Fruit fly (Drosophila melanogaster): ENCODE data around the gene Pus7.

Pus7 gene

DNA sequence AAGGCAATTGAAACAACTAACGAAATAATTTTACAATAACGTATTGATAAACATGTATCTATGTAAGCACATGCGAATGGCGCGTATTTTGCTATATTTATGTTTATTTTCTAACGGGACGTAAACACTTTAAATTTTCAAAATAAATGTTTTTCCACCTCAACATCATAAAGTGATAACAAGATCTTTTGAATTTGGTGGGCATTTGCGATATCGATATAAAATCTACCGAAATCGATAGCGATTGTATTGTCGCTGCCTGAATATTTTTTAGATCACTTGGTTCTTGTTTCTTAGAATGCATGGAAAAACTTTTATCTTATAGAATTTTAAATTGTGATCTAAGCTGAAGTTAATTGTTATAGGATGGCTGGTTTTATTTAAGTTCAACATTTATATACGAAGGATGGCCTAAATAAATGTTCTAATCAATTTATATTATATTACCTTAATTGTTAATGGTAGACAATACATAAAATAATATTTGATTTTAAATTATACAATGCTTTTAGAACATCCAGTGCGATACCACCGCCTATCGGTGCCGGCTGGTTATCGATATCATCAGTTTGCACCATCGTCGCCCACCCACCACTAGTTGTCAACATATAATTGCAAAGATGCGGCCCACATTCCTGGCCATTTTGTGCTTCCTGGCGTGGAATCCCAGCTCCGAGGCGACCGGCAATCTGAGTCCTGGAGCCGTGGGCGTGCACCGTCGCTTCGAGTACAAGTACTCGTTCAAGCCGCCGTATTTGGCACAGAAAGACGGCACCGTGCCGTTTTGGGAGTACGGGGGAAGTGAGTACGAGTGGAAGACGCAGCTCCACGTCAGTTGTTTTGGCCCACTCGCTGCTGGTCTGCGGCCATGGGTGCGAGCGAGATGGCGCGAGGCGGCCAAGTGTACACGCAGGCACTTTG, 24.8 kb downstream of the Pus7 start, which contains the start of gene ergic53 (continued):
- TF ChIP-seq gcm2 (GFP tag; optimal IDR thresholded peaks at IDR 0.05) (no peak), Hr51 (GFP tag; optimal IDR thresholded peaks at IDR 0.05) (no peak), sd (tag; optimal IDR thresholded peaks at IDR 0.05) (peak; percentile 100), onecut (GFP tag; IDR thresholded peaks at IDR 0.05) (no peak), da (GFP tag; optimal IDR thresholded peaks at IDR 0.05) (no peak), Kr (GFP tag; optimal IDR thresholded peaks at IDR 0.05) (no peak), p53 (GFP tag; optimal IDR thresholded peaks at IDR 0.05) (no peak), CG11696 (GFP tag; IDR thresholded peaks at IDR 0.05) (no peak), E2f1 (GFP tag; IDR thresholded peaks at IDR 0.05) (no peak), vfl (GFP tag; optimal IDR thresholded peaks at IDR 0.05) (no peak), NFAT (GFP tag; IDR thresholded peaks at IDR 0.05) (no peak), CG13123 (GFP tag; optimal IDR thresholded peaks at IDR 0.05) (no peak), fu2 (GFP tag; optimal IDR thresholded peaks at IDR 0.05) (no peak), Sox102F (GFP tag; optimal IDR thresholded peaks at IDR 0.05) (no peak), grau (tag; optimal IDR thresholded peaks at IDR 0.05) (peak; percentile 3), CG11398 (GFP tag; optimal IDR thresholded peaks at IDR 0.05) (no peak), CG34224 (GFP tag; IDR thresholded peaks at IDR 0.05; ENCODE audit: partially characterized antibody) (peak; percentile 77), MBD-R2 (GFP tag; IDR thresholded peaks at IDR 0.05) (peak; percentile 87), aop (GFP tag; IDR thresholded peaks at IDR 0.05) (no peak), seq (GFP tag; IDR thresholded peaks at IDR 0.05) (no peak; the same call in 1 of the 2 replicates), Nf-YC (tag; optimal IDR thresholded peaks at IDR 0.05) (peak; percentile 52), CG12236 (GFP tag; optimal IDR thresholded peaks at IDR 0.05) (no peak), dysf (GFP tag; IDR thresholded peaks at IDR 0.05) (no peak), pan (optimal IDR thresholded peaks at IDR 0.05) (no peak), pan (GFP tag; optimal IDR thresholded peaks at IDR 0.05 in 1 of 2, IDR thresholded peaks at IDR 0.05 in 1 of 2) (peak in 1 of 2 experiments; percentile 18), ash1 (GFP tag; optimal IDR thresholded peaks at IDR 0.05) (no peak), YL-1 (GFP tag; optimal IDR thresholded peaks at IDR 0.05) (peak; percentile 72), bowl (GFP tag; IDR thresholded peaks at IDR 0.05) (no peak), CG8290 (GFP tag; optimal IDR thresholded peaks at IDR 0.05) (no peak), CG8290 (tag; optimal IDR thresholded peaks at IDR 0.05) (no peak), chm (GFP tag; IDR thresholded peaks at IDR 0.05) (no peak), CG13287 (GFP tag; IDR thresholded peaks at IDR 0.05; ENCODE audit: partially characterized antibody) (peak; percentile 76), stwl (tag; optimal IDR thresholded peaks at IDR 0.05) (peak; percentile 57), CG10979 (tag; optimal IDR thresholded peaks at IDR 0.05) (no peak), Usf (GFP tag; optimal IDR thresholded peaks at IDR 0.05) (no peak), H2.0 (GFP tag; IDR thresholded peaks at IDR 0.05) (no peak), Fer1 (GFP tag; optimal IDR thresholded peaks at IDR 0.05) (peak; percentile 56), Lpt (GFP tag; optimal IDR thresholded peaks at IDR 0.05) (no peak), CG13624 (GFP tag; optimal IDR thresholded peaks at IDR 0.05) (no peak), B-H2 (GFP tag; optimal IDR thresholded peaks at IDR 0.05) (no peak), cato (GFP tag; optimal IDR thresholded peaks at IDR 0.05; ENCODE audit: borderline replicate concordance) (no peak), CG14050 (GFP tag; IDR thresholded peaks at IDR 0.05) (no peak), CG13894 (tag; optimal IDR thresholded peaks at IDR 0.05) (no peak)

Measured in whole organism, embryonic.